Fruit fly (Drosophila melanogaster): ENCODE results near the gene mib1.

- no peak for TF ChIP-seq insv (optimal IDR thresholded peaks at IDR 0.05)
- TF ChIP-seq psq (optimal IDR thresholded peaks at IDR 0.05): no peak
- TF ChIP-seq Sin3A (optimal IDR thresholded peaks at IDR 0.05): no peak
- TF ChIP-seq h (optimal IDR thresholded peaks at IDR 0.05): no peak
- TF ChIP-seq ttk (optimal IDR thresholded peaks at IDR 0.05): no peak
- TF ChIP-seq Myc (optimal IDR thresholded peaks at IDR 0.05): no peak
Measured at dm6 chr3L:16021064-16021683, 9.6 kb upstream of the mib1 start.
